Fruit fly (Drosophila melanogaster): ENCODE measurements around the gene CG44362.
A peak's percentile ranks its signal among the peaks of the same experiment; 100 is the strongest.

CG44362 gene

dm6 chr3L:11415382-11415781 is 18.0 kb downstream of the CG44362 start (continued):
- TF ChIP-seq CG10631 (GFP tag; optimal IDR thresholded peaks at IDR 0.05) (peak; percentile 79), Smox (GFP tag; optimal IDR thresholded peaks at IDR 0.05) (peak; percentile 63), CG31627 (GFP tag; optimal IDR thresholded peaks at IDR 0.05) (peak; percentile 50), CG7368 (GFP tag; optimal IDR thresholded peaks at IDR 0.05) (peak; percentile 22), esn (GFP tag; optimal IDR thresholded peaks at IDR 0.05) (peak; percentile 75), CG1621 (tag; optimal IDR thresholded peaks at IDR 0.05) (peak; percentile 66), Blimp-1 (GFP tag; optimal IDR thresholded peaks at IDR 0.05) (peak; percentile 14), CG8119 (GFP tag; IDR thresholded peaks at IDR 0.05) (peak; percentile 69), CG6854 (GFP tag; optimal IDR thresholded peaks at IDR 0.05) (no peak), vri (GFP tag; optimal IDR thresholded peaks at IDR 0.05) (peak; percentile 43), salr (GFP tag; optimal IDR thresholded peaks at IDR 0.05) (peak; percentile 8 to 18), CG11902 (GFP tag; optimal IDR thresholded peaks at IDR 0.05) (peak; percentile 17), CG15336 (GFP tag; IDR thresholded peaks at IDR 0.05) (peak; percentile 48; the same call in 1 of the 2 replicates)

DNA sequence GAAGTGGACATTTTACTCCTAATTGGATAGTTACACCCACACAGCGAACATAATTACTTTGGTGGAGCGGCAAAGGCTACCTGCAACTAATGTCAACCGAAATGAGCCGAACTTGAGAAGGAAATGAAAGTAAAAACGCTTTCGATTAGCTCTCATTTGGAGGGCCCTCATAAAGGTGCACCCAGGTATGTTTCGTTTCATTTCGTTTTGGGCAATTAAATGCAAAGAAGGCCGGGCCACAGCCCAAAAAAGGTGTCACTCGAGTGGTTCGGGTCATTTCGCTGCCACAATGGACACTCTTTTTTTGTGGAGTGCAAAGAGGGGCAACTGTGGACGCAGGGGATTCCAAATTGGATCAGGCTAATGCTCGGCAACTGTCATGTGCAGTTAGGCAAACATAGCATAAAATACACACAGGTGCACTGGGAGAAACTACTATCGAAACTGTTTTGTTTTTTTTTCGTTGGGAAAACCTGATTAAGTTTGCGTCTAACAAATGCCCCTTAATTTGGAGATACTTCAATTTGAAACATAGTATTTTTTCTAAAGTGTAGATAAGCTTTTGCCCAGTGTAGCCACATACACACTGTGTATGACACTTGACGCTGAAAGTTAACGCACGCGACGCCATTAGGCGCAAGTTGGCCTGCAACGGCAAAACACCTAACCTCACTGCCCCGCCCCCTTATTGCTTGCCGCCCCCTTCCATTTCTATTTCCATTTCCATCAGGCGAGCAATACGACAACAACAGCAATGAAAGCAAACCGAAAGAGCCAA is 19.3 kb downstream of the CG44362 start:
- TF ChIP-seq Gug (GFP tag; IDR thresholded peaks at IDR 0.05) (peak; percentile 81), Eip75B (GFP tag; optimal IDR thresholded peaks at IDR 0.05) (no peak), CG6276 (GFP tag; optimal IDR thresholded peaks at IDR 0.05) (peak; percentile 32), dac (GFP tag; optimal IDR thresholded peaks at IDR 0.05) (peak; percentile 21), CG15336 (GFP tag; IDR thresholded peaks at IDR 0.05) (peak; percentile 80), Sox15 (GFP tag; optimal IDR thresholded peaks at IDR 0.05) (no peak), OdsH (GFP tag; optimal IDR thresholded peaks at IDR 0.05) (peak; percentile 29), Hr39 (GFP tag; optimal IDR thresholded peaks at IDR 0.05) (peak; percentile 10), svp (GFP tag) (peak; percentile 14), CG3919 (GFP tag; optimal IDR thresholded peaks at IDR 0.05) (peak; percentile 0), CG11294 (GFP tag; IDR thresholded peaks at IDR 0.05) (peak; percentile 76), achi (GFP tag; optimal IDR thresholded peaks at IDR 0.05) (peak; percentile 2), eg (GFP tag; IDR thresholded peaks at IDR 0.05) (peak; percentile 89), CG6854 (GFP tag; optimal IDR thresholded peaks at IDR 0.05) (no peak), CG8119 (GFP tag; IDR thresholded peaks at IDR 0.05) (peak; percentile 60), Lpt (GFP tag; optimal IDR thresholded peaks at IDR 0.05) (peak; percentile 44), CG10631 (GFP tag; optimal IDR thresholded peaks at IDR 0.05) (peak; percentile 26), Hr4 (GFP tag; optimal IDR thresholded peaks at IDR 0.05) (peak; percentile 58), fkh (GFP tag; optimal IDR thresholded peaks at IDR 0.05) (peak; percentile 86), CG4318 (GFP tag; optimal IDR thresholded peaks at IDR 0.05) (peak; percentile 23), cyc (GFP tag; optimal IDR thresholded peaks at IDR 0.05) (peak; percentile 11), CG32006 (GFP tag; optimal IDR thresholded peaks at IDR 0.05) (peak; percentile 44), CG11762 (GFP tag; optimal IDR thresholded peaks at IDR 0.05; ENCODE audit: insufficient read depth) (no peak), CG6163 (GFP tag; IDR thresholded peaks at IDR 0.05) (peak; percentile 84), CG16779 (tag; optimal IDR thresholded peaks at IDR 0.05) (no peak), CG11902 (GFP tag; optimal IDR thresholded peaks at IDR 0.05) (no peak), net (GFP tag; optimal IDR thresholded peaks at IDR 0.05) (peak; percentile 18), CG7368 (GFP tag; optimal IDR thresholded peaks at IDR 0.05) (no peak), Eip78C (GFP tag) (peak; percentile 72)

DNA sequence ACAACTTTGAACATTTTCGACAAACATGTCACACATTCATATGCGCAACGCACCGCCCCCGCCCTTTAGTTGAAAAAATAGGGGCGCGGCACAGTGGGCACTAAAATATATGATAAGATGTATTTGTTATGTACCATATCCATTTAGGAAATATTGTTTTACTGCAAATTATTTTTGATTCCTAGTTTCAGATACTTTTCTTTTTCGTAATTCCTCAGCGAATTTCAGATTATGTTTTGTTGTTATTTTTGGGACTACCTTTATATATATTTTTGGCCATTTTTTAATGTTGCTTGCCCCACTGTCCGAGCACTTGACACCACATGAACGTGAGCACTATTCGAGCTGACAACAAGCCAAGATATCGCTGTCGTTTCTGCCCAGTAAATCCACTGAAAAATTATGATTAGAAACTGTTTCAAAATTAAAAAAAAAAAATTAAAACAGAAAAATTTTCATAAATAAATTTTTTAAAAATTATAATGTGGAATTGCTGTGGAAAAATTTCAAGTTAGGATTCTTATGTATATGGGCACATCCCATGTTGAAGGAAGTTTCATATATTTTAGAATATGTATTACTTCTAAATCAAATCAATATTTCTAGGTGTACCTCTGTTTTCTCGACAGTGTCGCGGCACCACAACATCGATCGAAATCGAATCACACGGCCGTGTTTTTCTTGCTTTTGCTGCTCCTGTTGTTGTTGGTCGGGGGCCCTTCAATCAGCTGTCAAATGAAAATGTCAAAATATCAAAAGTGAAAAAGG is 20.1 kb downstream of the CG44362 start:
- TF ChIP-seq pdm3 (GFP tag; optimal IDR thresholded peaks at IDR 0.05) (peak; percentile 6), topi (GFP tag; optimal IDR thresholded peaks at IDR 0.05) (peak; percentile 15), CG32006 (GFP tag; optimal IDR thresholded peaks at IDR 0.05) (peak; percentile 54), Sox14 (GFP tag; optimal IDR thresholded peaks at IDR 0.05) (no peak), svp (GFP tag) (peak; percentile 48), esn (GFP tag; optimal IDR thresholded peaks at IDR 0.05) (peak; percentile 7), CG9139 (GFP tag; optimal IDR thresholded peaks at IDR 0.05) (no peak), Sox15 (GFP tag; optimal IDR thresholded peaks at IDR 0.05) (no peak), achi (GFP tag; optimal IDR thresholded peaks at IDR 0.05) (peak; percentile 30), Gug (GFP tag; IDR thresholded peaks at IDR 0.05) (0 out of 2 replicates have a peak, but pooled peaks have one; percentile 11), CG6276 (GFP tag; optimal IDR thresholded peaks at IDR 0.05) (no peak), dsx (GFP tag; optimal IDR thresholded peaks at IDR 0.05; ENCODE audit: poor library complexity, severe bottlenecking) (no peak), CG8119 (GFP tag; IDR thresholded peaks at IDR 0.05) (peak; percentile 59), CG3919 (GFP tag; optimal IDR thresholded peaks at IDR 0.05) (peak; percentile 51), vri (GFP tag; optimal IDR thresholded peaks at IDR 0.05) (no peak), Eip93F (GFP tag; optimal IDR thresholded peaks at IDR 0.05) (no peak), Eip78C (GFP tag) (peak; percentile 64), CG11294 (GFP tag; IDR thresholded peaks at IDR 0.05) (no peak), Lpt (GFP tag; optimal IDR thresholded peaks at IDR 0.05) (no peak), salr (GFP tag; optimal IDR thresholded peaks at IDR 0.05) (peak in 1 of 2 experiments; percentile 21), CG15336 (GFP tag; IDR thresholded peaks at IDR 0.05) (peak; percentile 70), eg (GFP tag; IDR thresholded peaks at IDR 0.05) (peak; percentile 60; the same call in 1 of the 3 replicates), CG4318 (GFP tag; optimal IDR thresholded peaks at IDR 0.05) (peak; percentile 3)
